Fruit fly (Drosophila melanogaster): ENCODE data around the gene CG32086.

CG32086 gene

DNA sequence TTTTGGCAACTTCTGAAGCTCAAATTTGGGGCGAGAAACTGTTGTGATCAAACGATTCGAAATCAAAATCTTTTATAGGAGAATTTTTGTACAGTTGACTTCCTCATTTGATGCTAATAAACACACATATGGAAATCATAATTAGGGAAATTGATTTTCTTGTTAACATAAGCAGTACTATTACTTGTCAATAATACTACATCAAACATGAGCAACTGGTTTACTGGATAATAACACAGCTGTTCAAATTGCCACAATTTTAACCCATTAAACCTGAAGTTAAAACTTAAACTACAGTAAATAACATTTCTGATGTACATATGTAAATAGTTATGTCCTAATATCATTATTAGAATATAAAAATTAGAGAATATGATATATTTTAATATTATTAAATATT, 3.9 kb downstream of the CG32086 start, which contains the start of gene CG43390 (continued):
- TF ChIP-seq CG15269 (tag; optimal IDR thresholded peaks at IDR 0.05) (peak; percentile 72), gcm2 (GFP tag; optimal IDR thresholded peaks at IDR 0.05) (no peak), Ptx1 (GFP tag; IDR thresholded peaks at IDR 0.05) (no peak), luna (GFP tag; optimal IDR thresholded peaks at IDR 0.05) (peak; percentile 44), abd-A (tag; optimal IDR thresholded peaks at IDR 0.05) (no peak), Fer3 (tag; optimal IDR thresholded peaks at IDR 0.05) (peak; percentile 60), p53 (GFP tag; optimal IDR thresholded peaks at IDR 0.05) (no peak), Nf-YC (tag; optimal IDR thresholded peaks at IDR 0.05) (no peak), yki (optimal IDR thresholded peaks at IDR 0.05) (no peak), Poxn (GFP tag; IDR thresholded peaks at IDR 0.05) (no peak), CG14014 (GFP tag; IDR thresholded peaks at IDR 0.05) (peak; percentile 63; the same call in 1 of the 2 replicates), Hr39 (optimal IDR thresholded peaks at IDR 0.05) (no peak), fd102C (GFP tag; optimal IDR thresholded peaks at IDR 0.05) (no peak), CG13424 (tag; optimal IDR thresholded peaks at IDR 0.05) (peak; percentile 27), ci (GFP tag; IDR thresholded peaks at IDR 0.05) (no peak), MTF-1 (GFP tag; optimal IDR thresholded peaks at IDR 0.05; ENCODE audit: borderline replicate concordance) (no peak), Usf (GFP tag; optimal IDR thresholded peaks at IDR 0.05) (no peak), bab2 (GFP tag; optimal IDR thresholded peaks at IDR 0.05) (peak; percentile 35), Ada2b (GFP tag; IDR thresholded peaks at IDR 0.05) (no peak), trem (tag; optimal IDR thresholded peaks at IDR 0.05) (no peak), Mes4 (GFP tag; optimal IDR thresholded peaks at IDR 0.05) (no peak), GATAe (GFP tag; conservative IDR thresholded peaks at IDR 0.05) (no peak), B-H2 (GFP tag; optimal IDR thresholded peaks at IDR 0.05) (peak; percentile 69), CG33213 (GFP tag; optimal IDR thresholded peaks at IDR 0.05) (no peak), Hr3 (GFP tag; optimal IDR thresholded peaks at IDR 0.05) (no peak), org-1 (GFP tag; optimal IDR thresholded peaks at IDR 0.05) (no peak), Dbx (GFP tag; IDR thresholded peaks at IDR 0.05) (no peak), CG2120 (GFP tag; optimal IDR thresholded peaks at IDR 0.05) (peak; percentile 59), CG17186 (GFP tag; optimal IDR thresholded peaks at IDR 0.05) (no peak), sc (optimal IDR thresholded peaks at IDR 0.05) (no peak), sc (GFP tag; optimal IDR thresholded peaks at IDR 0.05) (no peak), cad (GFP tag; optimal IDR thresholded peaks at IDR 0.05) (no peak), kah (GFP tag; optimal IDR thresholded peaks at IDR 0.05) (no peak), Neu2 (GFP tag; optimal IDR thresholded peaks at IDR 0.05; ENCODE audit: borderline replicate concordance) (no peak), CG7786 (GFP tag; optimal IDR thresholded peaks at IDR 0.05) (no peak), pita (GFP tag; optimal IDR thresholded peaks at IDR 0.05) (no peak), twi (tag; optimal IDR thresholded peaks at IDR 0.05) (no peak), CG8765 (GFP tag; IDR thresholded peaks at IDR 0.05) (no peak), HLH3B (GFP tag; IDR thresholded peaks at IDR 0.05) (no peak), CG18619 (GFP tag; optimal IDR thresholded peaks at IDR 0.05) (peak; percentile 50), D (optimal IDR thresholded peaks at IDR 0.05) (no peak), D (GFP tag; optimal IDR thresholded peaks at IDR 0.05) (no peak), al (GFP tag; IDR thresholded peaks at IDR 0.05) (no peak), cg (GFP tag; optimal IDR thresholded peaks at IDR 0.05) (no peak), Dip3 (GFP tag; optimal IDR thresholded peaks at IDR 0.05) (no peak), CG14441 (GFP tag; IDR thresholded peaks at IDR 0.05) (no peak), CG12942 (GFP tag; optimal IDR thresholded peaks at IDR 0.05) (no peak), CG11560 (tag; IDR thresholded peaks at IDR 0.05) (no peak), CG17829 (tag; optimal IDR thresholded peaks at IDR 0.05) (no peak), Taf1 (GFP tag; IDR thresholded peaks at IDR 0.05) (no peak), bigmax (GFP tag; optimal IDR thresholded peaks at IDR 0.05) (no peak), amos (GFP tag; IDR thresholded peaks at IDR 0.05; ENCODE audit: partially characterized antibody) (no peak), bsh (GFP tag; optimal IDR thresholded peaks at IDR 0.05) (no peak), Xrp1 (GFP tag; IDR thresholded peaks at IDR 0.05) (peak; percentile 37)
